Fruit fly (Drosophila melanogaster) whole organism, embryonic: ENCODE results near the gene Pex7.

Experiments used
- B-H2 ChIP-seq: fragments of 200-800 bp; sonication (Bioruptor generic); optimal IDR thresholded peaks from 2 replicates; lab custom pipeline; 2018; ENCODE audit warnings: missing biosample characterization, mild to moderate bottlenecking, missing genetic modification characterization
- Bgb ChIP-seq: fragments of 200-800 bp; sonication (Bioruptor generic); IDR thresholded peaks from 2 replicates; pipeline ENCODE4 v1.3.6; 2022; ENCODE audit warnings: missing biosample characterization, missing genetic modification characterization; ENCODE audit not compliant: partially characterized antibody
- CG10267 ChIP-seq: fragments of 200-800 bp; sonication (Bioruptor generic); optimal IDR thresholded peaks from 2 replicates; lab custom pipeline; 2018; ENCODE audit warnings: missing biosample characterization, mild to moderate bottlenecking, missing genetic modification characterization, moderate library complexity
- CG11504 ChIP-seq: fragments of 200-800 bp; sonication (Bioruptor generic); optimal IDR thresholded peaks from 3 replicates; lab custom pipeline; 2019; ENCODE audit warnings: missing biosample characterization, mild to moderate bottlenecking, missing genetic modification characterization, moderate library complexity
- CG11695 ChIP-seq: fragments of 200-800 bp; sonication (Bioruptor generic); IDR thresholded peaks from 3 replicates; pipeline ENCODE4 v1.3.6; 2022; ENCODE audit warnings: missing biosample characterization, missing genetic modification characterization
- CG11723 ChIP-seq: fragments of 200-800 bp; sonication (Bioruptor generic); optimal IDR thresholded peaks from 2 replicates; lab custom pipeline; 2017; ENCODE audit warnings: missing biosample characterization, mild to moderate bottlenecking, missing genetic modification characterization
- CG12219 ChIP-seq: fragments of 200-800 bp; sonication (Bioruptor generic); optimal IDR thresholded peaks from 3 replicates; lab custom pipeline; 2018; ENCODE audit warnings: missing biosample characterization, mild to moderate bottlenecking, missing genetic modification characterization
- CG14860 ChIP-seq: fragments of 200-800 bp; sonication (Bioruptor generic); IDR thresholded peaks from 3 replicates; pipeline ENCODE4 v1.3.6; 2022; ENCODE audit warnings: missing biosample characterization, missing genetic modification characterization; ENCODE audit not compliant: partially characterized antibody
- CG15011 ChIP-seq: fragments of 200-800 bp; sonication (Bioruptor generic); optimal IDR thresholded peaks from 3 replicates; lab custom pipeline; 2018; ENCODE audit warnings: missing biosample characterization, mild to moderate bottlenecking, missing genetic modification characterization
- CG1529 ChIP-seq: fragments of 200-800 bp; sonication (Bioruptor generic); optimal IDR thresholded peaks from 3 replicates; lab custom pipeline; 2018; ENCODE audit warnings: missing biosample characterization, missing genetic modification characterization
- CG15479 ChIP-seq: fragments of 200-800 bp; sonication (Bioruptor generic); optimal IDR thresholded peaks from 3 replicates; lab custom pipeline; 2019; ENCODE audit warnings: missing biosample characterization, mild to moderate bottlenecking, missing genetic modification characterization, moderate library complexity
- CG15514 ChIP-seq: fragments of 200-800 bp; sonication (Bioruptor generic); optimal IDR thresholded peaks from 3 replicates; lab custom pipeline; 2017; ENCODE audit warnings: missing biosample characterization, missing genetic modification characterization, mild to moderate bottlenecking, moderate library complexity, missing genetic modification reagents
- CG1602 ChIP-seq: fragments of 200-800 bp; sonication (Bioruptor generic); optimal IDR thresholded peaks from 3 replicates; lab custom pipeline; 2016; ENCODE audit warnings: missing biosample characterization, missing genetic modification characterization
- CG17359 ChIP-seq: fragments of 200-800 bp; sonication (Bioruptor generic); optimal IDR thresholded peaks from 3 replicates; lab custom pipeline; 2018; ENCODE audit warnings: missing biosample characterization, mild to moderate bottlenecking, missing genetic modification characterization, moderate library complexity
- CG18262 ChIP-seq: fragments of 200-800 bp; optimal IDR thresholded peaks from 3 replicates; lab custom pipeline; 2019; ENCODE audit warnings: missing biosample characterization, mild to moderate bottlenecking, missing genetic modification characterization, moderate library complexity
- CG18619 ChIP-seq: fragments of 200-800 bp; sonication (Bioruptor generic); optimal IDR thresholded peaks from 3 replicates; lab custom pipeline; 2017; ENCODE audit warnings: missing biosample characterization, mild to moderate bottlenecking, missing genetic modification characterization
- CG31388 ChIP-seq: fragments of 200-800 bp; sonication (Bioruptor generic); optimal IDR thresholded peaks from 2 replicates; lab custom pipeline; 2016; ENCODE audit warnings: missing biosample characterization, missing genetic modification characterization
- CG33557 ChIP-seq: fragments of 200-800 bp; sonication (Bioruptor generic); optimal IDR thresholded peaks from 2 replicates; lab custom pipeline; 2019; ENCODE audit warnings: missing biosample characterization, mild to moderate bottlenecking, missing genetic modification characterization, moderate library complexity
- CG34422 ChIP-seq: fragments of 200-800 bp; sonication (Bioruptor generic); IDR thresholded peaks from 3 replicates; pipeline ENCODE4 v1.3.6; 2022; ENCODE audit warnings: missing biosample characterization, missing genetic modification characterization
- CG3838 ChIP-seq: fragments of 200-800 bp; sonication (Bioruptor generic); optimal IDR thresholded peaks from 3 replicates; lab custom pipeline; 2016; ENCODE audit warnings: missing biosample characterization, missing genetic modification characterization
- CG4707 ChIP-seq: fragments of 200-800 bp; sonication (Bioruptor generic); optimal IDR thresholded peaks from 2 replicates; lab custom pipeline; 2018; ENCODE audit warnings: missing biosample characterization, mild to moderate bottlenecking, missing genetic modification characterization, moderate library complexity
- CG5245 ChIP-seq: fragments of 200-800 bp; sonication (Bioruptor generic); optimal IDR thresholded peaks from 3 replicates; lab custom pipeline; 2016; ENCODE audit warnings: missing biosample characterization, missing genetic modification characterization
- CG9609 ChIP-seq: fragments of 200-800 bp; sonication (Bioruptor generic); optimal IDR thresholded peaks from 3 replicates; lab custom pipeline; 2016; ENCODE audit warnings: missing biosample characterization, missing genetic modification characterization
- CG9817 ChIP-seq: fragments of 200-800 bp; sonication (Bioruptor generic); optimal IDR thresholded peaks from 2 replicates; lab custom pipeline; 2018; ENCODE audit warnings: missing biosample characterization, mild to moderate bottlenecking, missing genetic modification characterization, moderate library complexity
- CrebB ChIP-seq: fragments of 200-800 bp; sonication (Bioruptor generic); optimal IDR thresholded peaks from 3 replicates; lab custom pipeline; 2018; ENCODE audit warnings: missing biosample characterization, mild to moderate bottlenecking, missing genetic modification characterization
- Dbx ChIP-seq: fragments of 200-800 bp; sonication (Bioruptor generic); IDR thresholded peaks from 3 replicates; pipeline ENCODE4 v1.3.6; 2022; ENCODE audit warnings: missing biosample characterization, missing genetic modification characterization
- Drgx ChIP-seq: fragments of 200-800 bp; sonication (Bioruptor generic); IDR thresholded peaks from 2 replicates; pipeline ENCODE4 v1.3.6; 2022; ENCODE audit warnings: missing biosample characterization, missing genetic modification characterization
- Fer1 ChIP-seq: fragments of 200-800 bp; sonication (Bioruptor generic); optimal IDR thresholded peaks from 2 replicates; lab custom pipeline; 2017; ENCODE audit warnings: missing biosample characterization, mild to moderate bottlenecking, missing genetic modification characterization
- GATAe ChIP-seq: fragments of 200-800 bp; sonication (Bioruptor generic); conservative IDR thresholded peaks from 2 replicates; pipeline ENCODE4 v1.3.6; 2022; ENCODE audit warnings: missing biosample characterization, missing genetic modification characterization
- HLHmδ ChIP-seq: fragments of 200-800 bp; sonication (Bioruptor generic); optimal IDR thresholded peaks from 2 replicates; lab custom pipeline; 2018; ENCODE audit warnings: missing biosample characterization, mild to moderate bottlenecking, missing genetic modification characterization, moderate library complexity
- Hr78 ChIP-seq, 2 experiments: fragments of 200-800 bp in 1 of 2; fragments of >200 bp in 1 of 2; sonication (Bioruptor generic) in 1 of 2; optimal IDR thresholded peaks; 2 replicates each; lab custom pipeline; 2017 to 2019; ENCODE audit warnings: missing biosample characterization in 2 of 2, missing genetic modification characterization in 2 of 2, mild to moderate bottlenecking in 1 of 2, moderate library complexity in 1 of 2
- Max ChIP-seq: fragments of 200-800 bp; sonication (Bioruptor generic); optimal IDR thresholded peaks from 2 replicates; lab custom pipeline; 2016; ENCODE audit warnings: missing biosample characterization, mild to moderate bottlenecking, missing genetic modification characterization
- Optix ChIP-seq: fragments of 200-800 bp; sonication (Bioruptor generic); IDR thresholded peaks from 3 replicates; pipeline ENCODE4 v1.3.6; 2022; ENCODE audit warnings: missing biosample characterization, missing genetic modification characterization
- YL-1 ChIP-seq: fragments of 200-800 bp; sonication (Bioruptor generic); optimal IDR thresholded peaks from 3 replicates; lab custom pipeline; 2017; ENCODE audit warnings: missing biosample characterization, mild to moderate bottlenecking, missing genetic modification characterization
- ab ChIP-seq: fragments of 200-800 bp; sonication (Bioruptor generic); optimal IDR thresholded peaks from 2 replicates; lab custom pipeline; 2016; ENCODE audit warnings: missing biosample characterization, missing genetic modification characterization
- cato ChIP-seq: fragments of 200-800 bp; sonication (Bioruptor generic); optimal IDR thresholded peaks from 2 replicates; lab custom pipeline; 2016; ENCODE audit warnings: missing biosample characterization, missing genetic modification characterization, borderline replicate concordance
- fd3F ChIP-seq: fragments of 200-800 bp; sonication (Bioruptor generic); optimal IDR thresholded peaks from 2 replicates; lab custom pipeline; 2018; ENCODE audit warnings: missing biosample characterization, mild to moderate bottlenecking, missing genetic modification characterization, moderate library complexity
- fd96Cb ChIP-seq: fragments of 200-800 bp; sonication (Bioruptor generic); optimal IDR thresholded peaks from 2 replicates; lab custom pipeline; 2018; ENCODE audit warnings: missing biosample characterization, mild to moderate bottlenecking, missing genetic modification characterization, moderate library complexity
- gsb ChIP-seq: fragments of 200-800 bp; sonication (Bioruptor generic); IDR thresholded peaks from 2 replicates; pipeline ENCODE4 v1.3.6; 2022; ENCODE audit warnings: missing biosample characterization, missing genetic modification characterization
- lbe ChIP-seq: fragments of 200-800 bp; sonication (Bioruptor generic); optimal IDR thresholded peaks from 2 replicates; lab custom pipeline; 2016; ENCODE audit warnings: missing biosample characterization, mild to moderate bottlenecking, missing genetic modification characterization
- luna ChIP-seq: fragments of 200-800 bp; sonication (Bioruptor generic); optimal IDR thresholded peaks from 2 replicates; lab custom pipeline; 2016; ENCODE audit warnings: missing biosample characterization, missing genetic modification characterization
- odd ChIP-seq: fragments of 200-800 bp; sonication (Bioruptor generic); optimal IDR thresholded peaks from 2 replicates; lab custom pipeline; 2017; ENCODE audit warnings: missing biosample characterization, mild to moderate bottlenecking, missing genetic modification characterization
- repo ChIP-seq: fragments of 200-800 bp; sonication (Bioruptor generic); optimal IDR thresholded peaks from 2 replicates; lab custom pipeline; 2016; ENCODE audit warnings: missing biosample characterization, missing genetic modification characterization
- sisA ChIP-seq: fragments of 200-800 bp; sonication (Bioruptor generic); IDR thresholded peaks from 2 replicates; pipeline ENCODE4 v1.3.6; 2022; ENCODE audit warnings: missing biosample characterization, missing genetic modification characterization
- trh ChIP-seq: fragments of 200-800 bp; sonication (Bioruptor generic); optimal IDR thresholded peaks from 2 replicates; lab custom pipeline; 2016; ENCODE audit warnings: missing biosample characterization, missing genetic modification characterization
- tup ChIP-seq: fragments of 200-800 bp; sonication (Bioruptor generic); optimal IDR thresholded peaks from 2 replicates; lab custom pipeline; 2016; ENCODE audit warnings: missing biosample characterization, mild to moderate bottlenecking, missing genetic modification characterization, moderate library complexity
- tx ChIP-seq: fragments of 200-800 bp; sonication (Bioruptor generic); optimal IDR thresholded peaks from 2 replicates; lab custom pipeline; 2016; ENCODE audit warnings: missing biosample characterization, missing genetic modification characterization
- wek ChIP-seq: fragments of 200-800 bp; sonication (Bioruptor generic); optimal IDR thresholded peaks from 3 replicates; lab custom pipeline; 2018; ENCODE audit warnings: missing biosample characterization, mild to moderate bottlenecking, missing genetic modification characterization, moderate library complexity
- yki ChIP-seq: fragments of >200 bp; optimal IDR thresholded peaks from 3 replicates; lab custom pipeline; 2018
- zen2 ChIP-seq: fragments of 200-800 bp; sonication (Bioruptor generic); IDR thresholded peaks from 3 replicates; pipeline ENCODE4 v1.3.6; 2022; ENCODE audit warnings: missing biosample characterization, missing genetic modification characterization; ENCODE audit not compliant: partially characterized antibody
- zfh1 ChIP-seq: fragments of 200-800 bp; sonication (Bioruptor generic); IDR thresholded peaks from 3 replicates; pipeline ENCODE4 v1.3.6; 2022; ENCODE audit warnings: missing biosample characterization, missing genetic modification characterization

Gene Pex7

DNA sequence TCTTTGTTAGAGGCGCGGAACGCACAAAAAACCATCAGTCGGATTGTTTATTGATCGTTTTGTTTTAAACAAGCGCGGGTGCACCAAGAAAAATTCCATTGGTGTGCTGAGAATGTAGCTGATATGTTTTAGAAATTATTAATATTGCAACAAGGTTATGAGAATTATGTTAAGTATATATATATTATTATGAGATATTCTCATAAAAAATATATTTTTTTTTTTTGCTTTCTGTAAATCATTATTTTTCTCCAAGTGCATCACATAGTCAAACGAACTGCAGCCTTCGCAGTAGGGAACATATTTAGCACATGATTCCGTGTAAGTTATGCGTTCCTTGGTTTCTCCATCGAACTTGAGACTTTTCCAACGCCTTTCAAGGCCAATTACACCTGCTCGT lies 18.0 kb upstream of the Pex7 start (continued):
- TF ChIP-seq CG9609, result no peak
- no peak for TF ChIP-seq Drgx (GFP tag; lab: Robert Waterston, UW)
- TF ChIP-seq CG33557 (GFP tag; lab: Kevin White, UChicago), result peak; percentile 18
- peak; percentile 72 for TF ChIP-seq zfh1 (GFP tag; lab: Robert Waterston, UW)
- no peak for TF ChIP-seq tup (GFP tag; lab: Kevin White, UChicago)
- TF ChIP-seq CG31388, result no peak
- TF ChIP-seq GATAe, result 0 out of 2 replicates have a peak, but pooled peaks have one; percentile 21
- no peak for TF ChIP-seq CG1602
- no peak for TF ChIP-seq CG11723 (GFP tag; lab: Kevin White, UChicago)
- TF ChIP-seq CG15514 (GFP tag; lab: Kevin White, UChicago), result peak; percentile 12
- TF ChIP-seq repo (GFP tag; lab: Kevin White, UChicago), result no peak
- no peak for TF ChIP-seq YL-1 (GFP tag; lab: Kevin White, UChicago)
- no peak for TF ChIP-seq CG15479 (GFP tag; lab: Kevin White, UChicago)
- TF ChIP-seq zen2 (GFP tag; lab: Robert Waterston, UW), result no peak
- TF ChIP-seq CG10267 (tag; lab: Kevin White, UChicago), result peak; percentile 74
- peak; percentile 82 for TF ChIP-seq CG34422 (GFP tag; lab: Robert Waterston, UW)
- TF ChIP-seq CrebB, result no peak
- TF ChIP-seq CG14860 (GFP tag; lab: Robert Waterston, UW), result no peak
- no peak for TF ChIP-seq lbe (GFP tag; lab: Kevin White, UChicago)
- TF ChIP-seq Optix (GFP tag; lab: Robert Waterston, UW), result no peak
- TF ChIP-seq CG3838, result no peak
- TF ChIP-seq CG11504 (tag; lab: Kevin White, UChicago), result peak; percentile 82
- TF ChIP-seq sisA (GFP tag; lab: Robert Waterston, UW), result peak; percentile 60
- TF ChIP-seq fd96Cb (tag; lab: Kevin White, UChicago), result peak; percentile 64
- TF ChIP-seq Bgb (GFP tag; lab: Robert Waterston, UW), result no peak
- peak; percentile 13 for TF ChIP-seq CG1529 (GFP tag; lab: Kevin White, UChicago)
- TF ChIP-seq cato (GFP tag; lab: Kevin White, UChicago), result no peak
- no peak for TF ChIP-seq CG18619 (GFP tag; lab: Kevin White, UChicago)
- peak; percentile 78 for TF ChIP-seq gsb (GFP tag; lab: Robert Waterston, UW)
- TF ChIP-seq wek (GFP tag; lab: Kevin White, UChicago), result no peak
- no peak for TF ChIP-seq tx (GFP tag; lab: Kevin White, UChicago)
- no peak for TF ChIP-seq CG4707 (GFP tag; lab: Kevin White, UChicago)
- TF ChIP-seq CG17359 (tag; lab: Kevin White, UChicago), result peak; percentile 65
- no peak for TF ChIP-seq luna (GFP tag; lab: Kevin White, UChicago)
- TF ChIP-seq CG12219 (GFP tag; lab: Kevin White, UChicago), result peak; percentile 19
- no peak for TF ChIP-seq yki (lab: Kevin White, UChicago)
- peak; percentile 87 for TF ChIP-seq CG18262 (tag; lab: Kevin White, UChicago)
- TF ChIP-seq odd (GFP tag; lab: Kevin White, UChicago), result no peak
- no peak for TF ChIP-seq HLHmδ (GFP tag; lab: Kevin White, UChicago)
- TF ChIP-seq CG15011 (GFP tag; lab: Kevin White, UChicago), result no peak
- TF ChIP-seq ab (GFP tag; lab: Kevin White, UChicago), result no peak
- peak; percentile 37 for TF ChIP-seq CG9817 (tag; lab: Kevin White, UChicago)
- TF ChIP-seq Hr78 (GFP tag; optimal IDR thresholded peaks at IDR 0.05; lab: Kevin White, UChicago), result peak in 1 of 2 experiments; percentile 49
- TF ChIP-seq Fer1 (GFP tag; lab: Kevin White, UChicago), result peak; percentile 64
- TF ChIP-seq CG5245 (GFP tag; lab: Kevin White, UChicago), result no peak
- no peak for TF ChIP-seq trh (GFP tag; lab: Kevin White, UChicago)
- TF ChIP-seq Max (GFP tag; lab: Kevin White, UChicago), result peak; percentile 37
- no peak for TF ChIP-seq B-H2
- TF ChIP-seq fd3F (GFP tag; lab: Kevin White, UChicago), result peak; percentile 16
- peak; percentile 75 for TF ChIP-seq CG11695 (GFP tag; lab: Robert Waterston, UW)
- TF ChIP-seq Dbx, result 0 out of 3 replicates have a peak, but pooled peaks have one; percentile 40
